ENCODE assay signal across 4 worm cellular contexts in the genomic region with DNA sequence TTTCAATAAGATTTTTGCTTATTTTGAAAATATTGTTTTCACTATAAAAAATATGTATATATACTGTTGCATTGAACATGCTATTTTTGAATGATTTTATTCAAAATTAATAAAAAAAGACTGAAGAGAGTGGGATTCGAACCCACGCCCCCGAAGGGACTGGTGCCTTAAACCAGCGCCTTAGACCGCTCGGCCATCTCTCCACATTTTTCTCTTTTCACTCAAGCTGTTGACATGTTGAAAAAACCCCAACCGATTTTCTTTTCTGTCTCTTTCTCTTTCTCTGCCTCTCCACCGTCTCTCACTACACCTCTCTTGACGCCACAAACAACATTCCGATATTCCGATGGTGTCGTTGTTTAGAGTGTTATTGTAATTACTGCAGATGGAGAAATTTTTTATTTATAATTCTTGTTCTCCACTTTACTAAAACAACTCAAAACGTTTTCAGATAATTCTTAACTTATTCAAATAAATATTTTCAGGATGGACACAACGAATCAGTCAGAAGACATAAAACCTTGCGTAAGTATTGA.
TF ChIP-seq lines count a peak whose summit lies in the region.

A gene (plus strand): TSS at position 486 of the 536 bp plus-strand sequence.

TF ChIP-seq in whole organism, L2 larva, 48 proteins besides CTCF, POLR2A, EP300 and RAD21 (continues in another document):
- TF ChIP-seq dmd-4 (tag; optimal IDR thresholded peaks at IDR 0.05; lab: Kevin White, UChicago) (no peak), C34F6.9 (tag; optimal IDR thresholded peaks at IDR 0.05; lab: Kevin White, UChicago) (peak; percentile 82), ztf-4 (tag; optimal IDR thresholded peaks at IDR 0.05; lab: Kevin White, UChicago) (peak; percentile 79), nhr-6 (tag; optimal IDR thresholded peaks at IDR 0.05; lab: Kevin White, UChicago) (peak; percentile 41), ceh-16 (tag; optimal IDR thresholded peaks at IDR 0.05; lab: Kevin White, UChicago) (no peak), ztf-1 (GFP tag; conservative IDR thresholded peaks at IDR 0.05; lab: Robert Waterston, UW) (no peak), unc-39 (tag; optimal IDR thresholded peaks at IDR 0.05; lab: Kevin White, UChicago) (no peak), fos-1 (tag; optimal IDR thresholded peaks at IDR 0.05; lab: Kevin White, UChicago) (peak; percentile 85), mab-5 (tag; optimal IDR thresholded peaks at IDR 0.05; lab: Kevin White, UChicago) (peak; percentile 69), mdl-1 (tag; optimal IDR thresholded peaks at IDR 0.05; lab: Kevin White, UChicago) (peak; percentile 7 to 48), nhr-129 (tag; optimal IDR thresholded peaks at IDR 0.05; lab: Kevin White, UChicago) (peak; percentile 91), nhr-12 (tag; optimal IDR thresholded peaks at IDR 0.05; lab: Kevin White, UChicago) (peak; percentile 36), R02D3.7 (tag; optimal IDR thresholded peaks at IDR 0.05; lab: Kevin White, UChicago) (no peak), ZK546.5 (tag; optimal IDR thresholded peaks at IDR 0.05; lab: Kevin White, UChicago) (no peak), nhr-23 (tag; optimal IDR thresholded peaks at IDR 0.05; lab: Kevin White, UChicago) (no peak), skn-1 (tag; optimal IDR thresholded peaks at IDR 0.05; lab: Kevin White, UChicago) (peak; percentile 40), lin-39 (tag; optimal IDR thresholded peaks at IDR 0.05; lab: Kevin White, UChicago) (no peak), aly-2 (tag; optimal IDR thresholded peaks at IDR 0.05; lab: Kevin White, UChicago) (no peak), unc-55 (GFP tag; optimal IDR thresholded peaks at IDR 0.05; lab: Kevin White, UChicago) (peak; percentile 96), lin-11 (tag; optimal IDR thresholded peaks at IDR 0.05; lab: Kevin White, UChicago) (peak; percentile 50), sma-3 (GFP tag; optimal IDR thresholded peaks at IDR 0.05; lab: Kevin White, UChicago) (peak; percentile 83), snpc-4 (tag; optimal IDR thresholded peaks at IDR 0.05; lab: Kevin White, UChicago) (no peak)

TF ChIP-seq in whole organism, L4 larva, 104 proteins besides CTCF, POLR2A, EP300 and RAD21 (continues in another document):
- TF ChIP-seq F44E2.7 (GFP tag; IDR thresholded peaks at IDR 0.05; lab: Robert Waterston, UW) (no peak), fkh-10 (GFP tag; optimal IDR thresholded peaks at IDR 0.05; lab: Kevin White, UChicago) (peak; percentile 82), mxl-2 (GFP tag; conservative IDR thresholded peaks at IDR 0.05; lab: Robert Waterston, UW) (peak; percentile 76), lsy-2 (tag; optimal IDR thresholded peaks at IDR 0.05; lab: Kevin White, UChicago) (peak; percentile 43 to 87), set-16 (GFP tag; IDR thresholded peaks at IDR 0.05; lab: Robert Waterston, UW) (no peak), ceh-62 (tag; optimal IDR thresholded peaks at IDR 0.05; lab: Kevin White, UChicago) (no peak), unc-39 (tag; optimal IDR thresholded peaks at IDR 0.05; lab: Kevin White, UChicago) (no peak), nhr-102 (tag; optimal IDR thresholded peaks at IDR 0.05; lab: Kevin White, UChicago) (no peak), ceh-82 (tag; optimal IDR thresholded peaks at IDR 0.05; lab: Kevin White, UChicago) (no peak), hmg-1.1 (GFP tag; IDR thresholded peaks at IDR 0.05; lab: Robert Waterston, UW) (peak; percentile 97), ZK337.2 (GFP tag; IDR thresholded peaks at IDR 0.05; lab: Robert Waterston, UW) (peak; percentile 63), ama-1 (optimal IDR thresholded peaks at IDR 0.05; lab: Kevin White, UChicago) (no peak), ZK546.5 (tag; optimal IDR thresholded peaks at IDR 0.05; lab: Kevin White, UChicago) (no peak), zag-1 (tag; optimal IDR thresholded peaks at IDR 0.05; lab: Kevin White, UChicago) (no peak), dmd-8 (GFP tag; IDR thresholded peaks at IDR 0.05; lab: Robert Waterston, UW) (peak; percentile 91), mxl-3 (GFP tag; optimal IDR thresholded peaks at IDR 0.05; lab: Kevin White, UChicago) (peak; percentile 44), rbr-2 (tag; optimal IDR thresholded peaks at IDR 0.05; lab: Kevin White, UChicago) (no peak), zip-11 (GFP tag; IDR thresholded peaks at IDR 0.05; lab: Robert Waterston, UW) (peak; percentile 74; the same call in 1 of the 2 replicates), mes-2 (tag; optimal IDR thresholded peaks at IDR 0.05; lab: Kevin White, UChicago; ENCODE audit: poor library complexity, severe bottlenecking) (peak; percentile 77), nhr-28 (tag; optimal IDR thresholded peaks at IDR 0.05; lab: Kevin White, UChicago) (peak; percentile 85), madf-9 (GFP tag; conservative IDR thresholded peaks at IDR 0.05; lab: Robert Waterston, UW) (peak; percentile 86), zfp-3 (GFP tag; conservative IDR thresholded peaks at IDR 0.05; lab: Robert Waterston, UW) (peak; percentile 47; the same call in 1 of the 2 replicates)

TF ChIP-seq in whole organism, late embryonic, 69 proteins besides CTCF, POLR2A, EP300 and RAD21 (continues in another document):
- TF ChIP-seq ref-2 (tag; optimal IDR thresholded peaks at IDR 0.05; lab: Kevin White, UChicago) (peak; percentile 77), F13H6.1 (tag; optimal IDR thresholded peaks at IDR 0.05; lab: Kevin White, UChicago) (peak; percentile 87), ama-1 (optimal IDR thresholded peaks at IDR 0.05; lab: Kevin White, UChicago) (no peak), ceh-31 (tag; optimal IDR thresholded peaks at IDR 0.05; lab: Kevin White, UChicago) (peak; percentile 76), tbx-2 (tag; optimal IDR thresholded peaks at IDR 0.05; lab: Kevin White, UChicago) (peak; percentile 88), ceh-2 (tag; optimal IDR thresholded peaks at IDR 0.05; lab: Kevin White, UChicago) (peak; percentile 87), K02D7.2 (tag; optimal IDR thresholded peaks at IDR 0.05; lab: Kevin White, UChicago) (peak; percentile 71), ceh-22 (tag; optimal IDR thresholded peaks at IDR 0.05; lab: Kevin White, UChicago) (no peak), ceh-48 (tag; optimal IDR thresholded peaks at IDR 0.05; lab: Kevin White, UChicago) (peak; percentile 81), ceh-14 (tag; optimal IDR thresholded peaks at IDR 0.05; lab: Kevin White, UChicago) (peak; percentile 94), hlh-8 (tag; optimal IDR thresholded peaks at IDR 0.05; lab: Kevin White, UChicago) (peak; percentile 89), unc-86 (tag; optimal IDR thresholded peaks at IDR 0.05; lab: Kevin White, UChicago) (peak; percentile 82), K09A11.1 (tag; optimal IDR thresholded peaks at IDR 0.05; lab: Kevin White, UChicago; ENCODE audit: insufficient read depth) (peak; percentile 70), elt-4 (tag; optimal IDR thresholded peaks at IDR 0.05; lab: Kevin White, UChicago) (no peak), nfya-1 (tag; optimal IDR thresholded peaks at IDR 0.05; lab: Kevin White, UChicago) (peak; percentile 82), C38D4.7 (GFP tag; optimal IDR thresholded peaks at IDR 0.05; lab: Kevin White, UChicago) (peak; percentile 86), tbx-7 (tag; optimal IDR thresholded peaks at IDR 0.05; lab: Kevin White, UChicago) (peak; percentile 13), fax-1 (tag; optimal IDR thresholded peaks at IDR 0.05; lab: Kevin White, UChicago) (peak; percentile 86), pax-1 (tag; optimal IDR thresholded peaks at IDR 0.05; lab: Kevin White, UChicago) (no peak), sox-4 (tag; optimal IDR thresholded peaks at IDR 0.05; lab: Kevin White, UChicago) (peak; percentile 82), ets-4 (tag; optimal IDR thresholded peaks at IDR 0.05; lab: Kevin White, UChicago) (peak; percentile 66), npax-4 (tag; optimal IDR thresholded peaks at IDR 0.05; lab: Kevin White, UChicago) (peak; percentile 70), mec-3 (tag; optimal IDR thresholded peaks at IDR 0.05; lab: Kevin White, UChicago; ENCODE audit: borderline replicate concordance) (peak; percentile 57)

TF ChIP-seq in whole organism, mixed stage, embryonic, 35 proteins besides CTCF, POLR2A, EP300 and RAD21 (continues in another document):
- TF ChIP-seq nhr-12 (tag; optimal IDR thresholded peaks at IDR 0.05; lab: Kevin White, UChicago): no peak
- TF ChIP-seq M03D4.4 (tag; optimal IDR thresholded peaks at IDR 0.05; lab: Kevin White, UChicago): peak; percentile 88
- peak; percentile 80 for TF ChIP-seq bed-3 (GFP tag; optimal IDR thresholded peaks at IDR 0.05; lab: Kevin White, UChicago)
- TF ChIP-seq nhr-2 (tag; optimal IDR thresholded peaks at IDR 0.05; lab: Kevin White, UChicago): no peak
- peak; percentile 92 for TF ChIP-seq mls-2 (tag; optimal IDR thresholded peaks at IDR 0.05; lab: Kevin White, UChicago)
- peak; percentile 88 for TF ChIP-seq drap-1 (GFP tag; optimal IDR thresholded peaks at IDR 0.05; lab: Kevin White, UChicago)
- peak; percentile 62 for TF ChIP-seq nhr-28 (tag; optimal IDR thresholded peaks at IDR 0.05; lab: Kevin White, UChicago)
- peak; percentile 66 for TF ChIP-seq ces-1 (GFP tag; optimal IDR thresholded peaks at IDR 0.05; lab: Kevin White, UChicago)
- peak; percentile 50 for TF ChIP-seq flh-1 (GFP tag; optimal IDR thresholded peaks at IDR 0.05; lab: Kevin White, UChicago)
- peak; percentile 82 for TF ChIP-seq cnd-1 (tag; optimal IDR thresholded peaks at IDR 0.05; lab: Kevin White, UChicago)
- no peak for TF ChIP-seq nhr-76 (tag; optimal IDR thresholded peaks at IDR 0.05; lab: Kevin White, UChicago)
- TF ChIP-seq mab-5 (tag; optimal IDR thresholded peaks at IDR 0.05; lab: Kevin White, UChicago): peak; percentile 71
- TF ChIP-seq sptf-1 (tag; optimal IDR thresholded peaks at IDR 0.05; lab: Kevin White, UChicago): peak; percentile 96
- peak; percentile 68 for TF ChIP-seq ceh-39 (tag; optimal IDR thresholded peaks at IDR 0.05; lab: Kevin White, UChicago)
- no peak for TF ChIP-seq ztf-11 (tag; optimal IDR thresholded peaks at IDR 0.05; lab: Kevin White, UChicago)
- peak; percentile 89 for TF ChIP-seq ceh-83 (GFP tag; optimal IDR thresholded peaks at IDR 0.05; lab: Kevin White, UChicago)
- no peak for TF ChIP-seq elt-3 (tag; optimal IDR thresholded peaks at IDR 0.05; lab: Kevin White, UChicago)
- peak; percentile 86 for TF ChIP-seq ceh-43 (GFP tag; optimal IDR thresholded peaks at IDR 0.05; lab: Kevin White, UChicago)
- peak; percentile 51 for TF ChIP-seq lsy-2 (tag; optimal IDR thresholded peaks at IDR 0.05; lab: Kevin White, UChicago)
- TF ChIP-seq blmp-1 (tag; optimal IDR thresholded peaks at IDR 0.05; lab: Kevin White, UChicago): no peak
- peak; percentile 13 for TF ChIP-seq elt-1 (tag; optimal IDR thresholded peaks at IDR 0.05; lab: Kevin White, UChicago; ENCODE audit: borderline replicate concordance, insufficient read depth)
- no peak for TF ChIP-seq snpc-4 (tag; optimal IDR thresholded peaks at IDR 0.05; lab: Kevin White, UChicago)
- peak; percentile 56 for TF ChIP-seq lin-13 (tag; optimal IDR thresholded peaks at IDR 0.05; lab: Kevin White, UChicago)
- no peak for TF ChIP-seq unc-39 (tag; optimal IDR thresholded peaks at IDR 0.05; lab: Kevin White, UChicago)
- peak; percentile 92 for TF ChIP-seq nhr-237 (tag; optimal IDR thresholded peaks at IDR 0.05; lab: Kevin White, UChicago)
- TF ChIP-seq lin-32 (GFP tag; optimal IDR thresholded peaks at IDR 0.05; lab: Kevin White, UChicago): peak; percentile 88
- no peak for TF ChIP-seq zip-8 (tag; optimal IDR thresholded peaks at IDR 0.05; lab: Kevin White, UChicago)
